Worm (Caenorhabditis elegans) whole organism, L2 larva: Measurements from ENCODE around the gene degt-1.
A peak's percentile ranks its signal among the peaks of the same experiment; 100 is the strongest.

Source experiments
- C34F6.9 ChIP-seq: fragments of 150-350 bp; optimal IDR thresholded peaks from 2 replicates; lab custom pipeline; 2014; ENCODE audit warnings: missing biosample characterization, missing genetic modification characterization
- F13H6.1 ChIP-seq: sonication (generic microtip); optimal IDR thresholded peaks from 2 replicates; lab custom pipeline; 2016; ENCODE audit warnings: missing genetic modification characterization, missing compliant biosample characterization
- R02D3.7 ChIP-seq: fragments of 150-350 bp; optimal IDR thresholded peaks from 2 replicates; lab custom pipeline; 2014; ENCODE audit warnings: missing biosample characterization, missing genetic modification characterization
- Y55F3AM.14 ChIP-seq: fragments of 200-800 bp; sonication (Bioruptor generic); optimal IDR thresholded peaks from 2 replicates; lab custom pipeline; 2018; ENCODE audit warnings: mild to moderate bottlenecking, missing genetic modification characterization, missing compliant biosample characterization
- ZK546.5 ChIP-seq: sonication (generic microtip); optimal IDR thresholded peaks from 2 replicates; lab custom pipeline; 2017; ENCODE audit warnings: missing biosample characterization, missing genetic modification characterization
- alr-1 ChIP-seq: fragments of 150-350 bp; optimal IDR thresholded peaks from 2 replicates; lab custom pipeline; 2014; ENCODE audit warnings: missing biosample characterization, missing genetic modification characterization
- ama-1 ChIP-seq: fragments of 150-350 bp; optimal IDR thresholded peaks from 2 replicates; lab custom pipeline; 2018; ENCODE audit warnings: inconsistent platforms
- blmp-1 ChIP-seq: sonication (generic microtip); optimal IDR thresholded peaks from 2 replicates; lab custom pipeline; 2017; ENCODE audit warnings: missing genetic modification characterization, mild to moderate bottlenecking, missing compliant biosample characterization, antibody characterized with exemption, moderate library complexity; ENCODE audit not compliant: insufficient read depth
- ceh-16 ChIP-seq: fragments of 150-350 bp; optimal IDR thresholded peaks from 2 replicates; lab custom pipeline; 2014; ENCODE audit warnings: missing biosample characterization, missing genetic modification characterization
- ceh-82 ChIP-seq: fragments of 150-350 bp; optimal IDR thresholded peaks from 2 replicates; lab custom pipeline; 2014; ENCODE audit warnings: missing biosample characterization, missing genetic modification characterization
- crh-2 ChIP-seq: sonication (generic microtip); optimal IDR thresholded peaks from 2 replicates; lab custom pipeline; 2017; ENCODE audit warnings: missing biosample characterization, missing genetic modification characterization
- dmd-4 ChIP-seq: sonication (generic microtip); optimal IDR thresholded peaks from 2 replicates; lab custom pipeline; 2017; ENCODE audit warnings: missing biosample characterization, missing genetic modification characterization
- egl-27 ChIP-seq: sonication (generic microtip); optimal IDR thresholded peaks from 3 replicates; lab custom pipeline; 2017; ENCODE audit warnings: missing biosample characterization, missing genetic modification reagents, missing genetic modification characterization
- elt-1 ChIP-seq: fragments of 150-350 bp; optimal IDR thresholded peaks from 2 replicates; lab custom pipeline; 2014; ENCODE audit warnings: missing biosample characterization, missing genetic modification characterization
- elt-3 ChIP-seq: sonication (generic microtip); optimal IDR thresholded peaks from 2 replicates; lab custom pipeline; 2017; ENCODE audit warnings: missing biosample characterization, missing genetic modification characterization
- fos-1 ChIP-seq: fragments of 150-350 bp; optimal IDR thresholded peaks from 2 replicates; lab custom pipeline; 2014; ENCODE audit warnings: missing biosample characterization, missing genetic modification characterization
- gmeb-1 ChIP-seq: fragments of 150-350 bp; optimal IDR thresholded peaks from 2 replicates; lab custom pipeline; 2014; ENCODE audit warnings: missing biosample characterization, missing genetic modification characterization
- lin-11 ChIP-seq: fragments of 150-350 bp; sonication (generic microtip); optimal IDR thresholded peaks from 2 replicates; lab custom pipeline; 2014; ENCODE audit warnings: missing biosample characterization, missing genetic modification characterization, inconsistent platforms, mixed read lengths
- lin-13 ChIP-seq: fragments of 150-350 bp; optimal IDR thresholded peaks from 2 replicates; lab custom pipeline; 2014; ENCODE audit warnings: missing biosample characterization, missing genetic modification reagents, missing genetic modification characterization
- lin-39 ChIP-seq: fragments of 150-350 bp; optimal IDR thresholded peaks from 2 replicates; lab custom pipeline; 2014; ENCODE audit warnings: missing biosample characterization, missing genetic modification reagents, missing genetic modification characterization
- mab-5 ChIP-seq: fragments of 150-350 bp; optimal IDR thresholded peaks from 2 replicates; lab custom pipeline; 2014; ENCODE audit warnings: missing biosample characterization, missing genetic modification characterization
- mbf-1 ChIP-seq: sonication (generic microtip); optimal IDR thresholded peaks from 2 replicates; lab custom pipeline; 2017; ENCODE audit warnings: missing biosample characterization, missing genetic modification characterization
- mdl-1 ChIP-seq, 2 experiments: fragments of 150-350 bp in 1 of 2; sonication (generic microtip) in 1 of 2; optimal IDR thresholded peaks; 2 replicates each; lab custom pipeline; 2017; ENCODE audit warnings: missing biosample characterization in 2 of 2, missing genetic modification characterization in 2 of 2
- nhr-10 ChIP-seq: sonication (generic microtip); optimal IDR thresholded peaks from 2 replicates; lab custom pipeline; 2017; ENCODE audit warnings: missing biosample characterization, missing genetic modification characterization
- nhr-11 ChIP-seq: fragments of 150-350 bp; optimal IDR thresholded peaks from 2 replicates; lab custom pipeline; 2014; ENCODE audit warnings: missing biosample characterization, missing genetic modification characterization
- nhr-129 ChIP-seq: fragments of 150-350 bp; optimal IDR thresholded peaks from 2 replicates; lab custom pipeline; 2014; ENCODE audit warnings: missing biosample characterization, missing genetic modification characterization
- nhr-21 ChIP-seq: fragments of 150-350 bp; optimal IDR thresholded peaks from 2 replicates; lab custom pipeline; 2014; ENCODE audit warnings: missing biosample characterization, missing genetic modification characterization
- nhr-23 ChIP-seq: fragments of 150-350 bp; optimal IDR thresholded peaks from 2 replicates; lab custom pipeline; 2014; ENCODE audit warnings: missing biosample characterization, missing genetic modification reagents, missing genetic modification characterization
- nhr-25 ChIP-seq: fragments of 150-350 bp; sonication (generic microtip); optimal IDR thresholded peaks from 3 replicates; lab custom pipeline; 2014; ENCODE audit warnings: missing biosample characterization, missing genetic modification characterization
- nhr-6 ChIP-seq: fragments of 150-350 bp; optimal IDR thresholded peaks from 2 replicates; lab custom pipeline; 2014; ENCODE audit warnings: missing biosample characterization, missing genetic modification characterization
- nhr-77 ChIP-seq: fragments of 150-350 bp; optimal IDR thresholded peaks from 2 replicates; lab custom pipeline; 2014; ENCODE audit warnings: missing biosample characterization, missing genetic modification characterization
- peb-1 ChIP-seq: fragments of 150-350 bp; optimal IDR thresholded peaks from 2 replicates; lab custom pipeline; 2014; ENCODE audit warnings: missing biosample characterization, missing genetic modification characterization
- sem-4 ChIP-seq: fragments of 150-350 bp; optimal IDR thresholded peaks from 2 replicates; lab custom pipeline; 2014; ENCODE audit warnings: missing biosample characterization, missing genetic modification reagents, missing genetic modification characterization
- sma-3 ChIP-seq: sonication (generic microtip); optimal IDR thresholded peaks from 2 replicates; lab custom pipeline; 2016; ENCODE audit warnings: missing genetic modification reagents, missing genetic modification characterization, missing compliant biosample characterization
- sma-9 ChIP-seq, 2 experiments: fragments of 150-350 bp in 1 of 2; sonication (generic microtip) in 1 of 2; optimal IDR thresholded peaks; 2 replicates each; lab custom pipeline; 2014 to 2016; ENCODE audit warnings: missing genetic modification characterization in 2 of 2, mild to moderate bottlenecking in 1 of 2, missing biosample characterization in 1 of 2, missing compliant biosample characterization in 1 of 2, missing genetic modification reagents in 1 of 2, moderate library complexity in 1 of 2
- snpc-4 ChIP-seq: fragments of 150-350 bp; optimal IDR thresholded peaks from 2 replicates; lab custom pipeline; 2014; ENCODE audit warnings: missing biosample characterization, missing genetic modification characterization
- unc-39 ChIP-seq: fragments of 150-350 bp; optimal IDR thresholded peaks from 2 replicates; lab custom pipeline; 2014; ENCODE audit warnings: missing biosample characterization, missing genetic modification characterization
- unc-55 ChIP-seq: fragments of 150-350 bp; sonication (generic microtip); optimal IDR thresholded peaks from 3 replicates; lab custom pipeline; 2014; ENCODE audit warnings: missing biosample characterization, missing genetic modification reagents, missing genetic modification characterization
- unc-62 ChIP-seq: fragments of 150-350 bp; optimal IDR thresholded peaks from 2 replicates; lab custom pipeline; 2014; ENCODE audit warnings: missing biosample characterization, missing genetic modification reagents, missing genetic modification characterization
- zag-1 ChIP-seq: fragments of 150-350 bp; optimal IDR thresholded peaks from 2 replicates; lab custom pipeline; 2014; ENCODE audit warnings: missing biosample characterization, missing genetic modification characterization
- ztf-1 ChIP-seq: fragments of 200-800 bp; sonication (Bioruptor generic); conservative IDR thresholded peaks from 2 replicates; pipeline ENCODE4 v1.3.6; 2022; ENCODE audit warnings: missing genetic modification characterization, missing compliant biosample characterization
- ztf-4 ChIP-seq: fragments of 150-350 bp; optimal IDR thresholded peaks from 2 replicates; lab custom pipeline; 2014; ENCODE audit warnings: missing biosample characterization, missing genetic modification characterization

degt-1 gene

ce11 chrV:10574197-10574596 lies 34.1 kb downstream of the degt-1 start:
- no peak for TF ChIP-seq mbf-1 (tag; lab: Kevin White, UChicago)
- TF ChIP-seq gmeb-1 (tag; lab: Kevin White, UChicago) = no peak
- TF ChIP-seq dmd-4 (tag; lab: Kevin White, UChicago) = no peak
- no peak for TF ChIP-seq nhr-23
- TF ChIP-seq Y55F3AM.14 (GFP tag; lab: Kevin White, UChicago) = no peak
- TF ChIP-seq snpc-4 (tag; lab: Kevin White, UChicago) = no peak
- TF ChIP-seq blmp-1 = no peak
- no peak for TF ChIP-seq elt-3 (tag; lab: Kevin White, UChicago)
- no peak for TF ChIP-seq nhr-77 (tag; lab: Kevin White, UChicago)
- TF ChIP-seq unc-39 (tag; lab: Kevin White, UChicago) = no peak
- TF ChIP-seq sem-4 (tag; lab: Kevin White, UChicago) = no peak
- TF ChIP-seq nhr-10 = no peak
- TF ChIP-seq lin-39 (tag; lab: Kevin White, UChicago) = no peak
- no peak for TF ChIP-seq ztf-4 (tag; lab: Kevin White, UChicago)
- TF ChIP-seq crh-2 (tag; lab: Kevin White, UChicago) = no peak

DNA sequence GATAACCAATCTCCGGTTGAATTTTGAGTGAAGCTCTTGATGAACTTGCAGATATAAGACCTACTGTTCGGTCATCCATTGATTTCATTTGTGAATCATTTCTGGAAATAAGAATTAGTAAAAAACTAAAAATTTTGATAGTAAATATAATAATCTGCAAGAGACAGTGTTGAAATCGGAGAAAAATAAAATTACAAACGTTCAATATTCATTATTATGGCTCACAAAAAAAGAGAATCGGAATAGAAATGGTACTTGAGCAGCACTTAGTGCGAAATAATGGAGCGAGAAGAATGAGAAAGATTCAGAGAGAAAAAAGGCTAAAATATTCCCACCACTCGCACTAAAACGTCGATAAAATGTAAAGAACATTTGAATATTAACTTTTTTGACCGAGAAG lies 36.2 kb downstream of the degt-1 start, which contains the start of gene vps-54:
vps-54 (minus strand) TSS at position 101 of the 400 bp plus-strand sequence.
- TF ChIP-seq unc-55 (GFP tag; lab: Kevin White, UChicago) = no peak
- no peak for TF ChIP-seq nhr-10
- TF ChIP-seq nhr-23 = no peak
- TF ChIP-seq R02D3.7 (tag; lab: Kevin White, UChicago) = no peak
- no peak for TF ChIP-seq lin-11 (tag; lab: Kevin White, UChicago)

DNA sequence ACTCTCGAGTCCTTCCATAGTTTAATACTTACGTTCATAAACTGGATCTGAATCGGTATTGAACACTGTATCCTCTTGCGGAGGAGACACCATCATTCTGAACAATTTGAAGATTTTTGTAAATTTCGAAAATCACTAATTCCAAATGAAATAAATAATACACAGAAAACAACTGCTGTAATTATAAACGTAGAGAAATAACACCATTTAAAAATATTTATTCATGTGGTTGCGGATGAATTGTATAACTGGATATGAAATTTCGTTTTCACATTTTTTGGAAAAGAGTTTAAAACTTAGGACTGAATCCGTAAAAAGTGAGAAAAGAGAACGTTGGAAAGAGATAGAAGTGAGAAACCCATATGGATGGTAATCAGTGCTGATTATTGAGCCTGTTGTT lies 38.1 kb downstream of the degt-1 start, which contains the start of gene mics-1:
mics-1 (minus strand) TSS at position 101 of the 400 bp plus-strand sequence.
- TF ChIP-seq fos-1 (tag; lab: Kevin White, UChicago) (no peak), zag-1 (tag; lab: Kevin White, UChicago) (no peak), lin-11 (tag; lab: Kevin White, UChicago) (no peak), lin-13 (GFP tag; lab: Kevin White, UChicago) (no peak), ceh-82 (tag; lab: Kevin White, UChicago) (no peak), unc-62 (GFP tag; lab: Kevin White, UChicago) (no peak), sem-4 (tag; lab: Kevin White, UChicago) (no peak), nhr-6 (tag; lab: Kevin White, UChicago) (no peak), R02D3.7 (tag; lab: Kevin White, UChicago) (no peak), unc-55 (GFP tag; lab: Kevin White, UChicago) (no peak), nhr-25 (tag; lab: Kevin White, UChicago) (no peak), Y55F3AM.14 (GFP tag; lab: Kevin White, UChicago) (no peak), peb-1 (tag; lab: Kevin White, UChicago) (no peak), ama-1 (no peak), nhr-10 (no peak), ztf-1 (GFP tag; lab: Robert Waterston, UW) (no peak), F13H6.1 (tag; lab: Kevin White, UChicago) (no peak), mdl-1 (tag; optimal IDR thresholded peaks at IDR 0.05; lab: Kevin White, UChicago) (no peak)

DNA sequence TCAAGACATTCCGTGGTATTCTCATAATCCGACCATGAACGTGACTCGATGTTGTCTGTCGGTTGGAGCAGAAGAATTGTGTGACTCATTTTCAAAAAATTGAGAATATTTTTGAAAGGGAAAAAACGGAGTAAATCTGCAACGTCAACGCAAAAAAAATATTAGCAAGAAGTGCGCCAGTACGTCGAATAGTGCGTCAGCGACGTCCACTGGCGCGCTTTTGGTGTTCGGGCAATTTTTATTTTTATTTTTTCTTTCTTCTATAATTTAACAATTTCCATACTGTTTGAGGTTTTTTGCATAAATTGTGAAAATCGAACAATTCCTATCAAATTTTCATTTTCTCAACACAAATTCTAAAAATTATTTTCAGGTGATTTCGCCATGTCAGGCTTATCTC lies 38.8 kb downstream of the degt-1 start, which contains the start of the genes erh-1 and lpd-9:
erh-1 (minus strand) TSS at position 204 of the 400 bp plus-strand sequence.
lpd-9 (plus strand) TSS at position 368 of the 400 bp plus-strand sequence.
- TF ChIP-seq lin-13 (GFP tag; lab: Kevin White, UChicago) (peak; percentile 50), ztf-1 (GFP tag; lab: Robert Waterston, UW) (no peak), sma-9 (GFP tag; optimal IDR thresholded peaks at IDR 0.05; lab: Kevin White, UChicago) (peak; percentile 85), sma-9 (tag; optimal IDR thresholded peaks at IDR 0.05; lab: Kevin White, UChicago) (no peak), R02D3.7 (tag; lab: Kevin White, UChicago) (peak; percentile 2), lin-11 (tag; lab: Kevin White, UChicago) (peak; percentile 56), unc-55 (GFP tag; lab: Kevin White, UChicago) (peak; percentile 89), sem-4 (tag; lab: Kevin White, UChicago) (peak; percentile 25), elt-1 (no peak), Y55F3AM.14 (GFP tag; lab: Kevin White, UChicago) (no peak), mdl-1 (tag; optimal IDR thresholded peaks at IDR 0.05; lab: Kevin White, UChicago) (no peak), lin-39 (tag; lab: Kevin White, UChicago) (no peak), ama-1 (no peak), ceh-16 (tag; lab: Kevin White, UChicago) (no peak), peb-1 (tag; lab: Kevin White, UChicago) (no peak), egl-27 (tag; lab: Kevin White, UChicago) (peak; percentile 79), nhr-129 (peak; percentile 51), ZK546.5 (no peak), C34F6.9 (tag; lab: Kevin White, UChicago) (peak; percentile 90), F13H6.1 (tag; lab: Kevin White, UChicago) (peak; percentile 79), zag-1 (tag; lab: Kevin White, UChicago) (no peak), alr-1 (tag; lab: Kevin White, UChicago) (no peak), nhr-21 (tag; lab: Kevin White, UChicago) (peak; percentile 61), crh-2 (tag; lab: Kevin White, UChicago) (peak; percentile 59), nhr-77 (tag; lab: Kevin White, UChicago) (no peak), snpc-4 (tag; lab: Kevin White, UChicago) (peak; percentile 49), nhr-11 (tag; lab: Kevin White, UChicago) (no peak), blmp-1 (peak; percentile 17), fos-1 (tag; lab: Kevin White, UChicago) (peak; percentile 29), mab-5 (tag; lab: Kevin White, UChicago) (peak; percentile 72), sma-3 (peak; percentile 65), ztf-4 (tag; lab: Kevin White, UChicago) (no peak), nhr-10 (peak; percentile 25), nhr-25 (tag; lab: Kevin White, UChicago) (no peak), gmeb-1 (tag; lab: Kevin White, UChicago) (peak; percentile 85)
